Worm (Caenorhabditis elegans): ENCODE measurements around the gene T23F2.2.
A peak's percentile ranks its signal among the peaks of the same experiment; 100 is the strongest.

The T23F2.2 gene

ce11 chrX:5519567-5519966 is 14.5 kb upstream of the T23F2.2 start:
- TF ChIP-seq sma-9 (GFP tag; optimal IDR thresholded peaks at IDR 0.05): peak; percentile 29
- no peak for TF ChIP-seq sma-9 (tag; optimal IDR thresholded peaks at IDR 0.05)
- TF ChIP-seq lsy-2 (tag; optimal IDR thresholded peaks at IDR 0.05): no peak

ce11 chrX:5518352-5518751 is 13.3 kb upstream of the T23F2.2 start:
- TF ChIP-seq elt-3 (tag; optimal IDR thresholded peaks at IDR 0.05): no peak
- no peak for TF ChIP-seq R02D3.7 (tag; optimal IDR thresholded peaks at IDR 0.05)
- TF ChIP-seq C34F6.9 (tag; optimal IDR thresholded peaks at IDR 0.05): no peak
- no peak for TF ChIP-seq F13H6.1 (tag; optimal IDR thresholded peaks at IDR 0.05)
- TF ChIP-seq mab-5 (tag; optimal IDR thresholded peaks at IDR 0.05): no peak
- no peak for TF ChIP-seq ceh-82 (tag; optimal IDR thresholded peaks at IDR 0.05)
- TF ChIP-seq ama-1 (optimal IDR thresholded peaks at IDR 0.05): no peak
- TF ChIP-seq zag-1 (tag; optimal IDR thresholded peaks at IDR 0.05): no peak
- TF ChIP-seq ZK546.5 (tag; optimal IDR thresholded peaks at IDR 0.05): no peak
- no peak for TF ChIP-seq dmd-4 (tag; optimal IDR thresholded peaks at IDR 0.05)
- TF ChIP-seq aly-2 (tag; optimal IDR thresholded peaks at IDR 0.05): no peak
- TF ChIP-seq nhr-12 (tag; optimal IDR thresholded peaks at IDR 0.05): no peak
- no peak for TF ChIP-seq lin-39 (tag; optimal IDR thresholded peaks at IDR 0.05)
- TF ChIP-seq nhr-11 (tag; optimal IDR thresholded peaks at IDR 0.05): no peak

DNA sequence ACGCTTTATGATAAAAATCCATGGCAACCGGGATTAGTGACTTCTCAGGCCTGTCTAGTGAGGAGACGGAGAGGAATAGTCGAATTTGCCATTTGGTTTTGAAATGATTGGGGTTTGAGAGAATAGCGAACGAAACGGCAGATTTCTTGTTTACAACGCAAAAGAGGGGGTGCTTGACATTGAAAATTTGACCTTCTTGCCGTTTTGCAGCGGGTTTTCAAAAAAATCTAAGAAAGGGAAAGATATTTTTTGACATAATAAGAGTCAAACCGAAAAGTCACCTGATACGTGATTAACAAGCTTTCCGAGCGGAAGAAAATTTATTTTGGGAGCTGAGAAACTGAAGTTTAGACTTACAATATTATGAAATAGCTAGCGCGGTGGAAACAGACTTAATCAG is 12.8 kb upstream of the T23F2.2 start:
- TF ChIP-seq nhr-25 (tag; optimal IDR thresholded peaks at IDR 0.05) (peak; percentile 63), skn-1 (tag; optimal IDR thresholded peaks at IDR 0.05) (no peak), ceh-82 (tag; optimal IDR thresholded peaks at IDR 0.05) (no peak), crh-2 (tag; optimal IDR thresholded peaks at IDR 0.05) (peak; percentile 12), ZK546.5 (tag; optimal IDR thresholded peaks at IDR 0.05) (no peak), ztf-1 (GFP tag; conservative IDR thresholded peaks at IDR 0.05) (no peak), nhr-11 (tag; optimal IDR thresholded peaks at IDR 0.05) (no peak), lin-13 (GFP tag; optimal IDR thresholded peaks at IDR 0.05) (no peak), blmp-1 (tag; optimal IDR thresholded peaks at IDR 0.05; ENCODE audit: insufficient read depth) (peak; percentile 15), nhr-77 (tag; optimal IDR thresholded peaks at IDR 0.05) (no peak), nhr-237 (tag; optimal IDR thresholded peaks at IDR 0.05) (no peak), aly-2 (tag; optimal IDR thresholded peaks at IDR 0.05) (no peak), alr-1 (tag; optimal IDR thresholded peaks at IDR 0.05) (no peak), mbf-1 (tag; optimal IDR thresholded peaks at IDR 0.05) (no peak), sma-3 (GFP tag; optimal IDR thresholded peaks at IDR 0.05) (no peak), lsy-2 (tag; optimal IDR thresholded peaks at IDR 0.05) (no peak), nhr-10 (tag; optimal IDR thresholded peaks at IDR 0.05) (no peak), zag-1 (tag; optimal IDR thresholded peaks at IDR 0.05) (no peak), nhr-129 (tag; optimal IDR thresholded peaks at IDR 0.05) (peak; percentile 8), F13H6.1 (tag; optimal IDR thresholded peaks at IDR 0.05) (no peak), elt-1 (tag; optimal IDR thresholded peaks at IDR 0.05) (no peak), dmd-4 (tag; optimal IDR thresholded peaks at IDR 0.05) (no peak), lin-11 (tag; optimal IDR thresholded peaks at IDR 0.05) (no peak), mab-5 (tag; optimal IDR thresholded peaks at IDR 0.05) (no peak), fos-1 (tag; optimal IDR thresholded peaks at IDR 0.05) (no peak), R02D3.7 (tag; optimal IDR thresholded peaks at IDR 0.05) (no peak), Y55F3AM.14 (GFP tag; optimal IDR thresholded peaks at IDR 0.05) (no peak)

DNA sequence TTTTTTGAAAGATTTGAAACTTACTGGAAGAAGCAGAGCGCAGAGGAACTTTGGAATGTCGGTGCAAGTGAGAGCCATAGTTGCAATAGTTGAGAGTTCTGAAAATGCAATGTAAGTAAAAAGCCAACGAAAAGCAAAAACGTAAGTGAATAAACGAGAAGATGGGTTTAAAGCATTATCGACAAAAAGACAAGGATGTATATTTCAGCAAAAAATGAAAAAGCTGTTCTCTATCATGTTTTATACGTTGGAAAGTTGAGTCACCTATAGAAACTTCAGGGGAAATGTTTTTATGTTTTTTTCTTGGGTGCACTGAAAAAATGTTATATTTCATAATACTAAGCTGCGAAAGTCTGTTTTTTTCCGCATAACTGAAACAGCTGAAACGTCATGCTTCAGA is 12.0 kb upstream of the T23F2.2 start, which contains the start of gene T23F2.5:
Gene T23F2.5, minus strand, starts transcription at position 101 of the 400 bp plus-strand sequence.
- TF ChIP-seq unc-39 (tag; optimal IDR thresholded peaks at IDR 0.05) (no peak), fos-1 (tag; optimal IDR thresholded peaks at IDR 0.05) (no peak), ztf-1 (GFP tag; conservative IDR thresholded peaks at IDR 0.05) (no peak), skn-1 (tag; optimal IDR thresholded peaks at IDR 0.05) (no peak), nhr-10 (tag; optimal IDR thresholded peaks at IDR 0.05) (no peak), mbf-1 (tag; optimal IDR thresholded peaks at IDR 0.05) (no peak), nhr-12 (tag; optimal IDR thresholded peaks at IDR 0.05) (no peak), mab-5 (tag; optimal IDR thresholded peaks at IDR 0.05) (no peak), nhr-21 (tag; optimal IDR thresholded peaks at IDR 0.05) (no peak), sma-9 (GFP tag; optimal IDR thresholded peaks at IDR 0.05) (no peak), sma-9 (tag; optimal IDR thresholded peaks at IDR 0.05) (no peak), sem-4 (tag; optimal IDR thresholded peaks at IDR 0.05) (no peak), nhr-77 (tag; optimal IDR thresholded peaks at IDR 0.05) (no peak), nhr-23 (tag; optimal IDR thresholded peaks at IDR 0.05) (no peak), nhr-11 (tag; optimal IDR thresholded peaks at IDR 0.05) (no peak), ztf-11 (tag; optimal IDR thresholded peaks at IDR 0.05) (no peak), lin-13 (GFP tag; optimal IDR thresholded peaks at IDR 0.05) (no peak), crh-2 (tag; optimal IDR thresholded peaks at IDR 0.05) (no peak), ama-1 (optimal IDR thresholded peaks at IDR 0.05) (no peak), nhr-129 (tag; optimal IDR thresholded peaks at IDR 0.05) (no peak)
